Worm (Caenorhabditis elegans) whole organism, midembryonic: ENCODE results near the gene F47G9.4.

Source experiments
- cog-1 ChIP-seq: sonication (generic microtip); optimal IDR thresholded peaks from 2 replicates; lab custom pipeline; 2016; ENCODE audit warnings: missing genetic modification characterization, missing compliant biosample characterization
- flt-1 ChIP-seq: fragments of 200-800 bp; sonication (Bioruptor generic); IDR thresholded peaks from 2 replicates; pipeline ENCODE4 v1.3.6; 2022; ENCODE audit warnings: missing genetic modification characterization, missing compliant biosample characterization
- klf-2 ChIP-seq: fragments of 200-800 bp; sonication (Bioruptor generic); conservative IDR thresholded peaks from 2 replicates; pipeline ENCODE4 v1.3.6; 2022; ENCODE audit warnings: missing genetic modification reagents, missing genetic modification characterization, missing compliant biosample characterization
- ref-1 ChIP-seq: fragments of 200-800 bp; sonication (Bioruptor generic); conservative IDR thresholded peaks from 2 replicates; pipeline ENCODE4 v1.3.6; 2022; ENCODE audit warnings: missing genetic modification reagents, missing genetic modification characterization, missing compliant biosample characterization

DNA sequence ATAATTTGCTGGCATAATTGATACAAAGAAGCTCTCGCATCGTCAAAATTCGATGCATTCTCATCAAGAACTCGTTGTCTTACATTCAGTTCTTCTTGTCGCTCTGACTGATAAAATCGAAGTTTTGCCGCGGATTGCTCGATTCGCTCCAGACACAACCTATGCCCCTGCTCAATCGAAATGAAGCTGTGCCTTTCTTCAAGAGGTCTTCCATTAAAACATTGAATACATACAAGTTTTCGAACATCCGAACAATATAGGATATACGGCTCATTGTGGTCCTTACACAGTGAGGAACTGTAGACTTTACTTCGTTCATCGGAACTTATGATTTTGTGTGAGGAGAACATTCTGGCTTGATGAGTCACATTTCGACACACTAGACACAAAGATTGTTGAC lies 756 bp downstream of the F47G9.4 start:
- TF ChIP-seq flt-1 (GFP tag; lab: Robert Waterston, UW) (no peak), cog-1 (tag; lab: Kevin White, UChicago) (no peak), ref-1 (no peak), klf-2 (GFP tag; lab: Robert Waterston, UW) (no peak)
